Fruit fly (Drosophila melanogaster): ENCODE measurements around the gene CG13926.

CG13926 gene

DNA sequence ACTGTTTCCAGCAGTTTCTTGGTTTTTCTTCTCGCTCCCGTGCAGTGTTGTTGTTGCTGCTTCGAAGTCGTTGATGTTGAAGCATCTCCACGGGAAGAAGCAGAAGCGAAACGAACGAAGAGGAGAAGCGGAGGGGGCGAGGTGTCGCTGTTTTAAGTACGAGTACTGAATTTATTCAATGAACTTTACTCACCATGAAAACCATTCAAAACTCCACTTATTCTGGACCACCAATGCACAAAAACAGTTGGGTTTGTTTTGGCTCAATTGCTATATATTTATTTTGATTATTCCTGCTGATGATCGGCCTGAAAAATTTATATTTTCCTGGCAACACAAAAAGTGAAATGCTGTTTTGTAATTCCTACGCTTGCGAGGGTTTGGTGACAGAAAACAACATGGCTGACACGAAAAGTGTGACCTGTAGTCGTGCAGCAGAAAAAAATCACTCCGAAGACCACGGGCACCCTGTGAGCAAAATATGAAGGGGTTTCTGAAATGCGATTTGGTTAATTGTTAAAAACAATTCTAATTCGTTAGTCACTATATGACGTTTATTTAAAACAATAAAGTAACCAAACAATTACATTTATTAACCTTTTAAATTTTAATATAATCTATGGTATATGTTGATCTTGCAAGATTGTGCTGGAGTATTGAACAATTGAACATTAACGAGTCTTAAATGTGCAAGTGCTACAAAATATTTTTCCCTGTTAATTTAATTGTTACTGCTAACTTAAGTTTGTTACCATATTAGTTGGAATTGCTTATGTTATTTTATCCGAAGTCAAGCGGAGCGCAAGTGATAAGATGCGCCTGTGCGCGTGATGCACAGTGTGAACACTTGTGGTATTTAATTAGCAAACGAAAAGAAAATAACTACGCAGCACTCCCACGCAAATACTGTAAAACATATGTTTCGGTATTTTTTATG lies 49.5 kb downstream of the CG13926 start, which contains the start of gene CG7879 (continued):
- TF ChIP-seq pum (GFP tag; optimal IDR thresholded peaks at IDR 0.05) (peak; percentile 31), CG6272 (GFP tag; IDR thresholded peaks at IDR 0.05) (no peak), Six4 (GFP tag; optimal IDR thresholded peaks at IDR 0.05) (no peak), Rx (GFP tag; IDR thresholded peaks at IDR 0.05) (no peak), CG3163 (GFP tag; optimal IDR thresholded peaks at IDR 0.05) (no peak), jigr1 (GFP tag; IDR thresholded peaks at IDR 0.05) (no peak), CG2199 (GFP tag; IDR thresholded peaks at IDR 0.05) (no peak), dmrt99B (tag; optimal IDR thresholded peaks at IDR 0.05) (no peak), Dip3 (GFP tag; optimal IDR thresholded peaks at IDR 0.05) (no peak), Antp (GFP tag; optimal IDR thresholded peaks at IDR 0.05) (no peak), CG3407 (GFP tag; optimal IDR thresholded peaks at IDR 0.05) (no peak), CG13424 (tag; optimal IDR thresholded peaks at IDR 0.05) (peak; percentile 29), CG11398 (GFP tag; optimal IDR thresholded peaks at IDR 0.05) (no peak), CG10565 (GFP tag; optimal IDR thresholded peaks at IDR 0.05) (no peak), Nf-YA (GFP tag; IDR thresholded peaks at IDR 0.05) (no peak), fd96Cb (tag; optimal IDR thresholded peaks at IDR 0.05) (peak; percentile 14), sna (GFP tag; IDR thresholded peaks at IDR 0.05; ENCODE audit: partially characterized antibody) (no peak), CG17802 (tag; optimal IDR thresholded peaks at IDR 0.05) (peak; percentile 74), CG12219 (GFP tag; optimal IDR thresholded peaks at IDR 0.05) (no peak), HmgD (GFP tag; optimal IDR thresholded peaks at IDR 0.05) (no peak), sima (GFP tag; optimal IDR thresholded peaks at IDR 0.05) (no peak), ato (GFP tag; IDR thresholded peaks at IDR 0.05; ENCODE audit: partially characterized antibody) (0 out of 2 replicates have a peak, but pooled peaks have one; percentile 23), CG10267 (tag; optimal IDR thresholded peaks at IDR 0.05) (peak; percentile 2), MTF-1 (GFP tag; optimal IDR thresholded peaks at IDR 0.05; ENCODE audit: borderline replicate concordance) (no peak), CG6813 (GFP tag; optimal IDR thresholded peaks at IDR 0.05) (no peak), zfh2 (GFP tag; optimal IDR thresholded peaks at IDR 0.05) (peak; percentile 29), CG13296 (GFP tag; optimal IDR thresholded peaks at IDR 0.05) (no peak), dysf (GFP tag; IDR thresholded peaks at IDR 0.05) (peak; percentile 44; the same call in 1 of the 3 replicates), CG3726 (GFP tag; IDR thresholded peaks at IDR 0.05) (no peak), grn (GFP tag; optimal IDR thresholded peaks at IDR 0.05) (peak; percentile 58), MBD-R2 (GFP tag; IDR thresholded peaks at IDR 0.05) (no peak; the same call in 1 of the 2 replicates), mirr (GFP tag; optimal IDR thresholded peaks at IDR 0.05) (no peak), dimm (GFP tag; IDR thresholded peaks at IDR 0.05) (no peak), CG3995 (GFP tag; optimal IDR thresholded peaks at IDR 0.05) (peak; percentile 55), sd (tag; optimal IDR thresholded peaks at IDR 0.05) (peak; percentile 34), fd64A (GFP tag; optimal IDR thresholded peaks at IDR 0.05) (no peak), CG9437 (GFP tag; optimal IDR thresholded peaks at IDR 0.05) (peak; percentile 65), CG7987 (GFP tag; optimal IDR thresholded peaks at IDR 0.05) (no peak), slou (GFP tag; optimal IDR thresholded peaks at IDR 0.05) (peak; percentile 16), CG2202 (tag; optimal IDR thresholded peaks at IDR 0.05) (no peak), Dbx (GFP tag; IDR thresholded peaks at IDR 0.05) (0 out of 3 replicates have a peak, but pooled peaks have one; percentile 17), CG2875 (GFP tag; optimal IDR thresholded peaks at IDR 0.05) (no peak), chif (GFP tag; optimal IDR thresholded peaks at IDR 0.05) (no peak), CG17186 (GFP tag; optimal IDR thresholded peaks at IDR 0.05) (peak; percentile 52), CG14050 (GFP tag; IDR thresholded peaks at IDR 0.05) (no peak), Ets65A (GFP tag) (peak; percentile 81), Xbp1 (GFP tag; optimal IDR thresholded peaks at IDR 0.05) (peak; percentile 40), CG6654 (GFP tag; optimal IDR thresholded peaks at IDR 0.05) (no peak), Opbp (GFP tag; IDR thresholded peaks at IDR 0.05; ENCODE audit: partially characterized antibody) (no peak)
